Fruit fly (Drosophila melanogaster): Measurements from ENCODE around the gene Rpt6.
A peak's percentile ranks its signal among the peaks of the same experiment; 100 is the strongest.

Rpt6 gene

DNA sequence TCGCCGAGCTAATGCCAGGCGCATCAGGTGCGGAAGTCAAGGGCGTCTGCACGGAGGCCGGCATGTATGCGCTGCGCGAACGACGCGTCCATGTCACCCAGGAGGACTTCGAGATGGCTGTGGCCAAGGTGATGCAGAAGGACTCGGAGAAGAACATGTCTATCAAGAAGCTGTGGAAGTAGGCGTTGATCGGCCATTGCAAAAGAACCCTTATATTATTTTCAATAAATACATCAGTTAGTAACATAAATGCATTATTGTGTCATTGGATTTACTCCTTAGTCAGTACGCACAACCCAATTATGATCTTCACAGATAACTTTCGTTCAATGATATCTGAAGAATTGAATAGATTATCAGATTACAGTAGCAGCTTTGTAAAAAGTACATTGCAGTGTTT is 1.6 kb downstream of the Rpt6 start, which contains the start of gene CG1801:
Gene CG1801, minus strand, starts transcription at position 101 of the 400 bp plus-strand sequence.
- TF ChIP-seq lola (GFP tag; optimal IDR thresholded peaks at IDR 0.05) (no peak), jim (GFP tag; optimal IDR thresholded peaks at IDR 0.05) (no peak), br (GFP tag; optimal IDR thresholded peaks at IDR 0.05) (no peak), N (GFP tag; optimal IDR thresholded peaks at IDR 0.05) (no peak), woc (GFP tag; optimal IDR thresholded peaks at IDR 0.05) (no peak), Rel (GFP tag; optimal IDR thresholded peaks at IDR 0.05) (no peak), Rel (tag; optimal IDR thresholded peaks at IDR 0.05) (no peak), foxo (GFP tag; optimal IDR thresholded peaks at IDR 0.05) (no peak), CG32264 (GFP tag; optimal IDR thresholded peaks at IDR 0.05) (no peak), Sp1 (GFP tag; optimal IDR thresholded peaks at IDR 0.05) (no peak), pan (optimal IDR thresholded peaks at IDR 0.05) (no peak), GATAd (GFP tag; optimal IDR thresholded peaks at IDR 0.05) (no peak), OdsH (GFP tag; optimal IDR thresholded peaks at IDR 0.05) (no peak), Hr78 (GFP tag; optimal IDR thresholded peaks at IDR 0.05) (no peak), brk (GFP tag; optimal IDR thresholded peaks at IDR 0.05) (no peak), sv (GFP tag; optimal IDR thresholded peaks at IDR 0.05) (no peak)

DNA sequence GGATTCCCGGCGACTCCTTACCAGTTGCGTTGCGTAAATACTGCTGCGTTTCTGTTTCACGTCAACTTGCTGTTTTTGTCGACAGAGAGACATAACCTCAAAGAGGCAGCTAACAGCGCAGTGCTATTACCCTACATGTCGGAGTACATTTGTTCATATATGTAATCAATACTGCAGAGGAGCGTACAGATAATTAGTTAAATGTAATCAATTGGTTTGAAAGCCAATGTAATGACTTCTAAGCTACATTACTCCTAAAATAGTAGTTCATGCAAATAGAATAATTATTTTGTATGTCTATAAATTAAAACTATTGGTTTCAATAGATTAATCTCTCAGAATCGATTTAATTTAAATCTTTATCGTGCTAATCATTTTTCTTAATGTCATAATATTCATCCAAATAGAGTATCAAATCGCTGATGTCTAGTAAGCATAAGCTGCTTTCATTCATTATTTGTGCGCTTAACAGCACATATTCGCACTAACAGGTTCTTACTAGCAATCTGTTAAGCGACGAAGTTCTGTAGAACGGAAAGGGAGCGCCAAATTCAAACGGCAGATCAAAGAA is 3.4 kb downstream of the Rpt6 start, which contains the start of the genes SLIRP1 and anox:
Gene SLIRP1, minus strand, starts transcription at position 95 of the 571 bp plus-strand sequence.
Gene anox, minus strand, starts transcription at position 95 of the 571 bp plus-strand sequence.
- no peak for TF ChIP-seq GATAd (GFP tag; optimal IDR thresholded peaks at IDR 0.05)
- no peak for TF ChIP-seq Rel (GFP tag; optimal IDR thresholded peaks at IDR 0.05)
- peak; percentile 56 for TF ChIP-seq Rel (tag; optimal IDR thresholded peaks at IDR 0.05)
- TF ChIP-seq Dfd (GFP tag; optimal IDR thresholded peaks at IDR 0.05): no peak
- no peak for TF ChIP-seq jim (GFP tag; optimal IDR thresholded peaks at IDR 0.05)
- TF ChIP-seq sage (GFP tag; optimal IDR thresholded peaks at IDR 0.05): peak; percentile 23
- peak; percentile 92 for TF ChIP-seq woc (GFP tag; optimal IDR thresholded peaks at IDR 0.05)
- no peak for TF ChIP-seq N (GFP tag; optimal IDR thresholded peaks at IDR 0.05)
- peak; percentile 87 for TF ChIP-seq Sp1 (GFP tag; optimal IDR thresholded peaks at IDR 0.05)
- peak; percentile 50 for TF ChIP-seq Jra (GFP tag; optimal IDR thresholded peaks at IDR 0.05)
- peak; percentile 76 for TF ChIP-seq ey (GFP tag; optimal IDR thresholded peaks at IDR 0.05)
- TF ChIP-seq fru (GFP tag; optimal IDR thresholded peaks at IDR 0.05): peak; percentile 85
- TF ChIP-seq CrebA (GFP tag; optimal IDR thresholded peaks at IDR 0.05; ENCODE audit: borderline replicate concordance): no peak
- TF ChIP-seq dsf (GFP tag; optimal IDR thresholded peaks at IDR 0.05; ENCODE audit: borderline replicate concordance): no peak
- TF ChIP-seq foxo (GFP tag; optimal IDR thresholded peaks at IDR 0.05): peak in 1 of 2 experiments; percentile 85
- no peak for TF ChIP-seq lola (GFP tag; optimal IDR thresholded peaks at IDR 0.05)
- TF ChIP-seq br (GFP tag; optimal IDR thresholded peaks at IDR 0.05): peak; percentile 61
- TF ChIP-seq brk (GFP tag; optimal IDR thresholded peaks at IDR 0.05): no peak
- peak; percentile 85 for TF ChIP-seq dmrt93B (GFP tag; optimal IDR thresholded peaks at IDR 0.05)
- peak; percentile 83 for TF ChIP-seq sv (GFP tag; optimal IDR thresholded peaks at IDR 0.05)
- TF ChIP-seq OdsH (GFP tag; optimal IDR thresholded peaks at IDR 0.05): peak; percentile 82
- peak; percentile 43 for TF ChIP-seq CG32264 (GFP tag; optimal IDR thresholded peaks at IDR 0.05)
- TF ChIP-seq tai (GFP tag; optimal IDR thresholded peaks at IDR 0.05): no peak
- peak; percentile 88 for TF ChIP-seq HLH106 (tag; optimal IDR thresholded peaks at IDR 0.05)
- TF ChIP-seq psq (GFP tag; optimal IDR thresholded peaks at IDR 0.05): peak; percentile 76
- peak; percentile 80 for TF ChIP-seq h (GFP tag; optimal IDR thresholded peaks at IDR 0.05)
- TF ChIP-seq Hnf4 (GFP tag; optimal IDR thresholded peaks at IDR 0.05): peak; percentile 71
- peak; percentile 79 for TF ChIP-seq rgr (GFP tag; optimal IDR thresholded peaks at IDR 0.05)
- TF ChIP-seq Hr83 (GFP tag; optimal IDR thresholded peaks at IDR 0.05; ENCODE audit: poor library complexity, severe bottlenecking): peak; percentile 32
- peak; percentile 74 for TF ChIP-seq CG9705 (GFP tag; optimal IDR thresholded peaks at IDR 0.05)
- no peak for TF ChIP-seq pan (optimal IDR thresholded peaks at IDR 0.05)
- TF ChIP-seq Dif (GFP tag; optimal IDR thresholded peaks at IDR 0.05; ENCODE audit: partially characterized antibody): no peak

DNA sequence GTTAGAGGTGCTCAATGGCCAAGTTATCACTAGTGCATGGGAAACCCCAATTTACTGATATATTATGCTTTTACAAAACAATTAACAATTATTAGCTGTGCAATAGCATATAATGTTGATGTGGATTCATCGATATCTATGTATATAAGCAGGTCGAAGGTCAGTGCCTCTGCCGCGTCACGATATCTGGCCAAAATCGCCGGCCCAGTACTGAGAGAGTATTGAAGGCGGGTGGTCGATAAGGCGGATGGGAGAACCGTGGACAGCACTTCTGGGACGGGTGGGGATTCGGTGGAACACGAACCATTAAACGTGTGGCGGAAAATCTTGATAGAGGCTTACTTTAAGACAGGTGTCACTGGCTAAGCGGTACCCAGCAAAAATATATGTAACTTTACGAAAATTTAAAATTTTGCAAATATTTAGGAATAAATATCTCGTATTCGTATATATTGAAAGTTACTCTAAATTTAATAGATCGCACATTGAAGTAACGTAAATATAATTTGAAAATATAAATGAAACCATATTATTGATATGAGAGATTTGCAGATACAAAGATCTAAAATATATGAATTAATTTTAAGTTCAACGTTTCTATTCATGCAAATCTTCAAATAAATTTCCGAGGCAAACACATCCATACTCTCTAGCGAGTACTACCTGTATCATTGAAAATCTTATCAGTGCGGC is 6.6 kb downstream of the Rpt6 start:
- TF ChIP-seq br (GFP tag; optimal IDR thresholded peaks at IDR 0.05): no peak
- TF ChIP-seq CrebA (GFP tag; optimal IDR thresholded peaks at IDR 0.05; ENCODE audit: borderline replicate concordance): no peak
- peak; percentile 12 for TF ChIP-seq sage (GFP tag; optimal IDR thresholded peaks at IDR 0.05)
- TF ChIP-seq brk (GFP tag; optimal IDR thresholded peaks at IDR 0.05): no peak
- no peak for TF ChIP-seq jim (GFP tag; optimal IDR thresholded peaks at IDR 0.05)
- no peak for TF ChIP-seq pan (optimal IDR thresholded peaks at IDR 0.05)
- TF ChIP-seq lola (GFP tag; optimal IDR thresholded peaks at IDR 0.05): no peak
- TF ChIP-seq HLH106 (tag; optimal IDR thresholded peaks at IDR 0.05): peak; percentile 72
- TF ChIP-seq rgr (GFP tag; optimal IDR thresholded peaks at IDR 0.05): no peak
- peak; percentile 79 for TF ChIP-seq h (GFP tag; optimal IDR thresholded peaks at IDR 0.05)
- TF ChIP-seq Hr78 (GFP tag; optimal IDR thresholded peaks at IDR 0.05): no peak
- TF ChIP-seq woc (GFP tag; optimal IDR thresholded peaks at IDR 0.05): no peak
- no peak for TF ChIP-seq GATAd (GFP tag; optimal IDR thresholded peaks at IDR 0.05)
- TF ChIP-seq CG9705 (GFP tag; optimal IDR thresholded peaks at IDR 0.05): peak; percentile 10
- no peak for TF ChIP-seq Mio (GFP tag; optimal IDR thresholded peaks at IDR 0.05)
- no peak for TF ChIP-seq dl (GFP tag; optimal IDR thresholded peaks at IDR 0.05; ENCODE audit: insufficient read depth in 1 of 2, partially characterized antibody in 2 of 2)
- no peak for TF ChIP-seq dmrt93B (GFP tag; optimal IDR thresholded peaks at IDR 0.05)
- TF ChIP-seq fru (GFP tag; optimal IDR thresholded peaks at IDR 0.05): peak; percentile 75
- TF ChIP-seq psq (GFP tag; optimal IDR thresholded peaks at IDR 0.05): no peak
- no peak for TF ChIP-seq Rel (GFP tag; optimal IDR thresholded peaks at IDR 0.05)
- no peak for TF ChIP-seq Rel (tag; optimal IDR thresholded peaks at IDR 0.05)
- TF ChIP-seq OdsH (GFP tag; optimal IDR thresholded peaks at IDR 0.05): no peak
- no peak for TF ChIP-seq tai (GFP tag; optimal IDR thresholded peaks at IDR 0.05)
- no peak for TF ChIP-seq CG32264 (GFP tag; optimal IDR thresholded peaks at IDR 0.05)
- no peak for TF ChIP-seq usp (GFP tag; optimal IDR thresholded peaks at IDR 0.05)
- no peak for TF ChIP-seq dsf (GFP tag; optimal IDR thresholded peaks at IDR 0.05; ENCODE audit: borderline replicate concordance)
- peak in 1 of 2 experiments; percentile 68 for TF ChIP-seq foxo (GFP tag; optimal IDR thresholded peaks at IDR 0.05)
- TF ChIP-seq Dfd (GFP tag; optimal IDR thresholded peaks at IDR 0.05): no peak
- TF ChIP-seq Sp1 (GFP tag; optimal IDR thresholded peaks at IDR 0.05): no peak
- no peak for TF ChIP-seq N (GFP tag; optimal IDR thresholded peaks at IDR 0.05)
- no peak for TF ChIP-seq Jra (GFP tag; optimal IDR thresholded peaks at IDR 0.05)
- no peak for TF ChIP-seq Hr83 (GFP tag; optimal IDR thresholded peaks at IDR 0.05; ENCODE audit: poor library complexity, severe bottlenecking)
- no peak for TF ChIP-seq Dif (GFP tag; optimal IDR thresholded peaks at IDR 0.05; ENCODE audit: partially characterized antibody)

Data from whole organism, wandering third instar larva.